Fruit fly (Drosophila melanogaster): ENCODE data around the gene Cyp4ac1.

Cyp4ac1 gene

DNA sequence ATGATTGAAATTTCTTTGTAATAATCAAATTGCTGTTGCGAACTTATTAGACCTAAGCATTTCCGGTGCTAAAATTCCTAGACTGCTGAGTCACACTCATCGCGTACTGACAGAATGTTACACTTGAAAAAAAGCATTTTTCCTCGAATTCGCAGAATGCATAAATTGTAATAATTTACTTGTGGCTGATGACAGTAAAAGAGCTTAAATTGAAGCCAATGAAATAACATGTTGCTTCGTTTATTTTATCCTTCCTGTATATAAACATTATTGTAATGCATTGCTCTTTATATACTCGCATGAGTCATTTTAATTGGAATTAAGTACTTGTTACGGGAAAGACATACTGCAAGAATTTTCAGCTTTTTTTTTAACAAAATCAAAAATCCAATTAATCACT lies 26.7 kb downstream of the Cyp4ac1 start:
- TF ChIP-seq h (GFP tag; optimal IDR thresholded peaks at IDR 0.05), result peak; percentile 15
- TF ChIP-seq HLH106 (tag; optimal IDR thresholded peaks at IDR 0.05), result peak; percentile 33
- peak in 1 of 2 experiments; percentile 31 for TF ChIP-seq foxo (GFP tag; optimal IDR thresholded peaks at IDR 0.05)
- TF ChIP-seq tai (GFP tag; optimal IDR thresholded peaks at IDR 0.05), result peak; percentile 43
- TF ChIP-seq woc (GFP tag; optimal IDR thresholded peaks at IDR 0.05), result no peak
- TF ChIP-seq Dif (GFP tag; optimal IDR thresholded peaks at IDR 0.05; ENCODE audit: partially characterized antibody), result no peak
- no peak for TF ChIP-seq OdsH (GFP tag; optimal IDR thresholded peaks at IDR 0.05)
- peak; percentile 21 for TF ChIP-seq rgr (GFP tag; optimal IDR thresholded peaks at IDR 0.05)
- no peak for TF ChIP-seq Abd-B (GFP tag; optimal IDR thresholded peaks at IDR 0.05)

DNA sequence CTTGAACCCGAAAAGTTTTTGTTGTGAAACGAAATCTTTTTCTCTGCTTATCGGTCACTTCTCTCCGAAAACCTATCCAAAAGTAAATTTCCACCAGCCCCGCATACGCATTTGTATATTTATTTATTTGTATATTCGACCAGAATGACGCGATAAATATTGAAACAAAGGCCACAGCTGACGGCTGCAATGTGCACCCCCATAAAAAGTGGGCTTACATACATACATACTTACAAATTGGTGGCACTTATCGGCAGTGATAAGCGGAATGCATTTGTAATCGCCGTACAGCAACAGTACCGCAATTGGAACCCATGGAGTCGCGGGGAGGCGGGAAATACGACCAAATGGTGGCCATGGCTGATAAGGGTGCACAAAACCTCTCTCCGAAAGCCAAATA lies 27.4 kb downstream of the Cyp4ac1 start:
- no peak for TF ChIP-seq CG9705 (GFP tag; optimal IDR thresholded peaks at IDR 0.05)
- no peak for TF ChIP-seq sage (GFP tag; optimal IDR thresholded peaks at IDR 0.05)
- no peak for TF ChIP-seq Sp1 (GFP tag; optimal IDR thresholded peaks at IDR 0.05)
- TF ChIP-seq Dfd (GFP tag; optimal IDR thresholded peaks at IDR 0.05), result no peak
- TF ChIP-seq CrebA (GFP tag; optimal IDR thresholded peaks at IDR 0.05; ENCODE audit: borderline replicate concordance), result peak; percentile 76
- no peak for TF ChIP-seq Myc (optimal IDR thresholded peaks at IDR 0.05)
- peak; percentile 21 for TF ChIP-seq Rel (GFP tag; optimal IDR thresholded peaks at IDR 0.05)
- TF ChIP-seq Rel (tag; optimal IDR thresholded peaks at IDR 0.05), result peak; percentile 92
- no peak for TF ChIP-seq dsf (GFP tag; optimal IDR thresholded peaks at IDR 0.05; ENCODE audit: borderline replicate concordance)
- TF ChIP-seq sv (GFP tag; optimal IDR thresholded peaks at IDR 0.05), result no peak
- TF ChIP-seq Jra (GFP tag; optimal IDR thresholded peaks at IDR 0.05), result peak; percentile 51
- no peak for TF ChIP-seq woc (GFP tag; optimal IDR thresholded peaks at IDR 0.05)
- TF ChIP-seq GATAd (GFP tag; optimal IDR thresholded peaks at IDR 0.05), result no peak
- TF ChIP-seq usp (GFP tag; optimal IDR thresholded peaks at IDR 0.05), result no peak
- TF ChIP-seq foxo (GFP tag; optimal IDR thresholded peaks at IDR 0.05), result no peak
- TF ChIP-seq HLH106 (tag; optimal IDR thresholded peaks at IDR 0.05), result no peak
- TF ChIP-seq OdsH (GFP tag; optimal IDR thresholded peaks at IDR 0.05), result no peak
- TF ChIP-seq psq (GFP tag; optimal IDR thresholded peaks at IDR 0.05), result no peak
- peak; percentile 43 for TF ChIP-seq h (GFP tag; optimal IDR thresholded peaks at IDR 0.05)
- TF ChIP-seq lola (GFP tag; optimal IDR thresholded peaks at IDR 0.05), result no peak
- no peak for TF ChIP-seq N (GFP tag; optimal IDR thresholded peaks at IDR 0.05)
- no peak for TF ChIP-seq Abd-B (GFP tag; optimal IDR thresholded peaks at IDR 0.05)
- peak; percentile 30 for TF ChIP-seq br (GFP tag; optimal IDR thresholded peaks at IDR 0.05)
- no peak for TF ChIP-seq Hr78 (GFP tag; optimal IDR thresholded peaks at IDR 0.05)
- no peak for TF ChIP-seq brk (GFP tag; optimal IDR thresholded peaks at IDR 0.05)
- peak; percentile 47 for TF ChIP-seq Hnf4 (GFP tag; optimal IDR thresholded peaks at IDR 0.05)
- no peak for TF ChIP-seq Mio (GFP tag; optimal IDR thresholded peaks at IDR 0.05)
- TF ChIP-seq tai (GFP tag; optimal IDR thresholded peaks at IDR 0.05), result no peak
- no peak for TF ChIP-seq Vsx2 (GFP tag; optimal IDR thresholded peaks at IDR 0.05; ENCODE audit: partially characterized antibody)
- peak; percentile 39 for TF ChIP-seq Hr83 (GFP tag; optimal IDR thresholded peaks at IDR 0.05; ENCODE audit: poor library complexity, severe bottlenecking)
- TF ChIP-seq ey (GFP tag; optimal IDR thresholded peaks at IDR 0.05), result no peak
- no peak for TF ChIP-seq CG32264 (GFP tag; optimal IDR thresholded peaks at IDR 0.05)
- no peak for TF ChIP-seq rgr (GFP tag; optimal IDR thresholded peaks at IDR 0.05)
- no peak for TF ChIP-seq dmrt93B (GFP tag; optimal IDR thresholded peaks at IDR 0.05)
- no peak for TF ChIP-seq Dif (GFP tag; optimal IDR thresholded peaks at IDR 0.05; ENCODE audit: partially characterized antibody)
- TF ChIP-seq fru (GFP tag; optimal IDR thresholded peaks at IDR 0.05), result no peak
- no peak for TF ChIP-seq pan (optimal IDR thresholded peaks at IDR 0.05)
- no peak for TF ChIP-seq jim (GFP tag; optimal IDR thresholded peaks at IDR 0.05)
- TF ChIP-seq dl (GFP tag; optimal IDR thresholded peaks at IDR 0.05; ENCODE audit: insufficient read depth in 1 of 2, partially characterized antibody in 2 of 2), result no peak
